Worm (Caenorhabditis elegans): ENCODE results near the gene srz-15.

DNA sequence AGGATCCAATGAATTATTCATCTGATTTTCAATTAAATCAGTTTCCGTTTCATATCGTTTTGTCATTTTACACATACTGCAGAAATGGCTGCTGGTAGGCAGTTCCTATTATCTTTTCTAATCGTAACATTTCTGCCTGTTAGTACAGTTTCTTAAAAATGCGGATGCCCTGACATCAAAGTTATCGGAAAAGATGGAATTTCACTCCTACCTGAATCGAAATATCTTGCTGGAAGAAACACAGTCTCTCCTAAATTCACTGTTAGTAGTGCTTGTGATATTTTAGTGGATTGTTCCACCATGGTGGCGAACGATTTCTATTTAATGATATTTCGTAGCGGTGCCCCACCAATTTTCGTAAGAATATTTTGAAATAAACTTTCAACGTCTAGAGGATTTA, 32.9 kb downstream of the srz-15 start, which contains the start of gene F55G11.10:
- TF ChIP-seq elt-2 (tag; optimal IDR thresholded peaks at IDR 0.05) (no peak), pha-4 (tag; optimal IDR thresholded peaks at IDR 0.05) (no peak), tbx-7 (tag; optimal IDR thresholded peaks at IDR 0.05) (no peak), ceh-14 (tag; optimal IDR thresholded peaks at IDR 0.05) (no peak), hlh-15 (tag; optimal IDR thresholded peaks at IDR 0.05) (no peak), hlh-30 (tag; optimal IDR thresholded peaks at IDR 0.05; ENCODE audit: insufficient read depth) (no peak), eyg-1 (tag; optimal IDR thresholded peaks at IDR 0.05) (no peak), fkh-10 (GFP tag; optimal IDR thresholded peaks at IDR 0.05) (no peak)
